Fruit fly (Drosophila melanogaster): ENCODE data around the gene dbf.

The dbf gene

dm6 chr2L:10687009-10687793, 35.8 kb downstream of the dbf start, which contains the start of gene CG7296:
Gene CG7296, minus strand, starts transcription at chr2L:10687066.
- TF ChIP-seq Crg-1 (GFP tag; optimal IDR thresholded peaks at IDR 0.05) (no peak), ovo (GFP tag; optimal IDR thresholded peaks at IDR 0.05) (no peak), CG7101 (tag; optimal IDR thresholded peaks at IDR 0.05) (no peak), kay (GFP tag; ENCODE audit: borderline replicate concordance) (no peak), cic (GFP tag; optimal IDR thresholded peaks at IDR 0.05) (no peak), CG14711 (tag; optimal IDR thresholded peaks at IDR 0.05) (no peak), CG33017 (tag; optimal IDR thresholded peaks at IDR 0.05) (no peak), Clk (GFP tag; optimal IDR thresholded peaks at IDR 0.05) (no peak), toe (GFP tag; optimal IDR thresholded peaks at IDR 0.05) (no peak), pad (GFP tag; optimal IDR thresholded peaks at IDR 0.05) (no peak)

dm6 chr2L:10687794-10688185, 36.4 kb downstream of the dbf start:
- TF ChIP-seq CG11617 (GFP tag; optimal IDR thresholded peaks at IDR 0.05) (no peak), pad (GFP tag; optimal IDR thresholded peaks at IDR 0.05) (no peak), cic (GFP tag; optimal IDR thresholded peaks at IDR 0.05) (no peak), CG7101 (tag; optimal IDR thresholded peaks at IDR 0.05) (no peak), CG5204 (GFP tag; optimal IDR thresholded peaks at IDR 0.05) (no peak), Hr96 (GFP tag; optimal IDR thresholded peaks at IDR 0.05) (no peak), toe (GFP tag; optimal IDR thresholded peaks at IDR 0.05) (no peak), ovo (GFP tag; optimal IDR thresholded peaks at IDR 0.05) (no peak), bab1 (GFP tag; optimal IDR thresholded peaks at IDR 0.05) (no peak), CG12768 (GFP tag; optimal IDR thresholded peaks at IDR 0.05) (no peak), tj (GFP tag; optimal IDR thresholded peaks at IDR 0.05) (no peak), CG33017 (tag; optimal IDR thresholded peaks at IDR 0.05) (no peak), cnc (optimal IDR thresholded peaks at IDR 0.05) (no peak), kay (GFP tag; ENCODE audit: borderline replicate concordance) (no peak), Clk (GFP tag; optimal IDR thresholded peaks at IDR 0.05) (no peak)

- no peak for TF ChIP-seq CG33017 (tag; optimal IDR thresholded peaks at IDR 0.05)
- no peak for TF ChIP-seq CG7045 (GFP tag; optimal IDR thresholded peaks at IDR 0.05)
Measured at dm6 chr2L:10688764-10689163, 37.4 kb downstream of the dbf start.

- TF ChIP-seq Mnt (GFP tag; optimal IDR thresholded peaks at IDR 0.05) (no peak), tj (GFP tag; optimal IDR thresholded peaks at IDR 0.05) (no peak), pad (GFP tag; optimal IDR thresholded peaks at IDR 0.05) (no peak), toe (GFP tag; optimal IDR thresholded peaks at IDR 0.05) (no peak), kay (GFP tag; ENCODE audit: borderline replicate concordance) (no peak), CG11617 (GFP tag; optimal IDR thresholded peaks at IDR 0.05) (no peak), CG14711 (tag; optimal IDR thresholded peaks at IDR 0.05) (no peak), CG7045 (GFP tag; optimal IDR thresholded peaks at IDR 0.05) (no peak), cic (GFP tag; optimal IDR thresholded peaks at IDR 0.05) (no peak), Hr96 (GFP tag; optimal IDR thresholded peaks at IDR 0.05) (no peak)
Measured at dm6 chr2L:10689221-10690034, 38.0 kb downstream of the dbf start, which contains the start of gene CG7294. Gene CG7294, minus strand, starts transcription at chr2L:10689271.

- TF ChIP-seq CG33017 (tag; optimal IDR thresholded peaks at IDR 0.05) (no peak), ovo (GFP tag; optimal IDR thresholded peaks at IDR 0.05) (no peak), CG7045 (GFP tag; optimal IDR thresholded peaks at IDR 0.05) (no peak), cic (GFP tag; optimal IDR thresholded peaks at IDR 0.05) (no peak), Crg-1 (GFP tag; optimal IDR thresholded peaks at IDR 0.05) (no peak), toe (GFP tag; optimal IDR thresholded peaks at IDR 0.05) (no peak), CG11617 (GFP tag; optimal IDR thresholded peaks at IDR 0.05) (no peak), bab1 (GFP tag; optimal IDR thresholded peaks at IDR 0.05) (no peak), CG5204 (GFP tag; optimal IDR thresholded peaks at IDR 0.05) (no peak), tj (GFP tag; optimal IDR thresholded peaks at IDR 0.05) (no peak), CG7101 (tag; optimal IDR thresholded peaks at IDR 0.05) (no peak), Clk (GFP tag; optimal IDR thresholded peaks at IDR 0.05) (no peak), pad (GFP tag; optimal IDR thresholded peaks at IDR 0.05) (no peak), CG12768 (GFP tag; optimal IDR thresholded peaks at IDR 0.05) (no peak), kay (GFP tag; ENCODE audit: borderline replicate concordance) (no peak), CG1620 (GFP tag; optimal IDR thresholded peaks at IDR 0.05) (no peak), cnc (optimal IDR thresholded peaks at IDR 0.05) (no peak)
Measured at dm6 chr2L:10693018-10693417, 41.6 kb downstream of the dbf start.

dm6 chr2L:10694053-10694618, 42.7 kb downstream of the dbf start, which contains the start of gene CG17108:
Gene CG17108, minus strand, starts transcription at chr2L:10694103.
- TF ChIP-seq pad (GFP tag; optimal IDR thresholded peaks at IDR 0.05) (no peak), kay (GFP tag; ENCODE audit: borderline replicate concordance) (peak; percentile 75), CG7101 (tag; optimal IDR thresholded peaks at IDR 0.05) (peak; percentile 17), CG14711 (tag; optimal IDR thresholded peaks at IDR 0.05) (peak; percentile 38), CG7045 (GFP tag; optimal IDR thresholded peaks at IDR 0.05) (no peak), CG5204 (GFP tag; optimal IDR thresholded peaks at IDR 0.05) (no peak), CG33017 (tag; optimal IDR thresholded peaks at IDR 0.05) (peak; percentile 78)
